Worm (Caenorhabditis elegans): ENCODE measurements around the gene ech-8.
A peak's percentile ranks its signal among the peaks of the same experiment; 100 is the strongest.

The ech-8 gene

DNA sequence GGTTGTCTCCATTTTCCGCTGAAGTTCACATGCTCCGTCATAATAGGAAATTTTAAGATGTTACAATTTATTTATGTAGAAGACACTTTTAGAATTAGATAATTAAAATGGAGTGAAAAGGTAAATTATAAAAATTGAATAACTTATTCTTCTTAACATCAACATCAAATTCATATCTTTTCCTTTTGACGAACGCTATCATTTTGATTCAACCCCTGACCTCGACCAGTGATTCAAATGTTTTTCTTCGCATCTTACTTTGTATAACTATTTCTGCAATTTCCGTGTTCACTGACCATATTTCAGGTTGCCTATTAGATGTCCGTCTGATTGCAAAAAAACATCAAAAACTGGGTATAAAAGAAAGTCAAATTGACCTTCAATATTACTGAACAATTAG, 38.0 kb upstream of the ech-8 start, which contains the start of gene Y43C5A.7:
Gene Y43C5A.7, plus strand, starts transcription at position 301 of the 400 bp plus-strand sequence.
- TF ChIP-seq ceh-28 (tag; optimal IDR thresholded peaks at IDR 0.05) (no peak), fos-1 (tag; optimal IDR thresholded peaks at IDR 0.05) (no peak), mxl-3 (GFP tag; optimal IDR thresholded peaks at IDR 0.05) (no peak), nhr-237 (tag; optimal IDR thresholded peaks at IDR 0.05) (no peak), madf-9 (GFP tag; conservative IDR thresholded peaks at IDR 0.05) (no peak)

DNA sequence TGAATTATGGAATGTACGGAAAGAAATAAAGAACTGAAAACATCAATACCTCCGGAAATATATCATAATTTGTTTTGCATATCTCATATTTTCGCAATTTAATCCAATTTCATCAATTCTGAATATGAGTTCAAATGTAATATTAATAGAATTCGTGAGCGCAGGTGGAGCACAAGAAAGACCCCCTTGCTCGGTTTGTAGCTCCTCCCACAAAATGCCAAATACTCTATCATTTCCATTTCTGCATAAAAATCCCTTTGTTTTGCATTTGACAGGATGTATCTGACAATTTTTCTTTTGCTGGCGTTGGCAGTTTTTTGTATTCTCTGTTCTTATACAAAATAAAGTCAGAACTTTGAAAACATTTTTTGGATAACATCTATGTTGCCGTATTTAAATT, 36.1 kb upstream of the ech-8 start:
- no peak for TF ChIP-seq zag-1 (tag; optimal IDR thresholded peaks at IDR 0.05)
- no peak for TF ChIP-seq lin-39 (tag; optimal IDR thresholded peaks at IDR 0.05)
- TF ChIP-seq aha-1 (tag) = peak; percentile 95

DNA sequence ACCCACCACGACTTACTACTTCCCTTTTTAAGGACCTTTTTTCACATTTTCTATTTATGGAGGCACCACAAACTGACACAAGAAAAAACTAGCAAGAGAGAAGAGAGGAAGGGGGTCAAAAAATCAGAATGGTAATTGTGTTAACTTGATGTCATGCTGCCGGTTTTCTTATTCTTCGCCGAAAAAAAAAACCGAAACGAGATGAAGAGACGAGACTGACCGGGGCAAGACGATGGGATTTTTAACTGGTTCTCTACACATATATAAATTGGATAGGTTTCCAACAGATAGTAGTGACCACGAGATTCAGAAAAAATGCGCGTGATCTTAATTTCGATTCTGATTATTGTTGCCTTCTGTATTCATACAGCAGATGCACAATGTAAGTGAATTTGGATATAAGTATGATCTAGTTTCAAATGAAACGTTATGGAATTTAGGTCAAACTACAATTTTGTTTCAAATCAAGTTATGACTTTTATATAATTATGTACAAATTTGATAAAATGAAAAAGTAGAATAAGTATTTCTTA, 34.9 kb upstream of the ech-8 start, which contains the start of gene Y43C5A.3:
Gene Y43C5A.3, plus strand, starts transcription at position 256 of the 533 bp plus-strand sequence.
- TF ChIP-seq F10B5.3 (tag; optimal IDR thresholded peaks at IDR 0.05) = no peak
- no peak for TF ChIP-seq ztf-7 (tag; optimal IDR thresholded peaks at IDR 0.05)
- TF ChIP-seq nhr-25 (tag; optimal IDR thresholded peaks at IDR 0.05; ENCODE audit: borderline replicate concordance, insufficient read depth) = no peak
- peak in 1 of 2 experiments; percentile 20 for TF ChIP-seq mdl-1 (tag; optimal IDR thresholded peaks at IDR 0.05)
- no peak for TF ChIP-seq mxl-3 (GFP tag; optimal IDR thresholded peaks at IDR 0.05)
- TF ChIP-seq fkh-10 (GFP tag; optimal IDR thresholded peaks at IDR 0.05) = no peak
- TF ChIP-seq ama-1 (optimal IDR thresholded peaks at IDR 0.05) = no peak
- no peak for TF ChIP-seq dve-1 (tag; optimal IDR thresholded peaks at IDR 0.05; ENCODE audit: insufficient read depth)
- peak; percentile 43 for TF ChIP-seq nhr-28 (tag; optimal IDR thresholded peaks at IDR 0.05)

DNA sequence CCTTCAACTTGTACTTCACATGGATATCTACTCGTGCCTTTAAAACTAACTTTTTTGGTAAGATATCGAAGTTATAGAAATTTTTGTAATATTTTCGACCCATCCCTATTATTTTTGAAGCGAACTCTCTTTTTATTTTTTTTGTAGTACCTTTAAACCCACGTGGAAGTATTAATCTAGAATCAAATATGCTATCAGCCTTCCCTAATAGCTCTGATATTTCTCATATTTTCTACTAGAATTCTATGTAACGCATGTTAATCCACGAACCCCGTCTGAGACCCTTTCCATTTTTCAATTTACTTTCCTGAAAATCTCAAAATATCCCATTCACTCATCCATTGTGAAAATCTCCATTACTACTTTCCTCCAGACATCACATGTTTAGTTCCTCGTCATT, 34.4 kb upstream of the ech-8 start:
- TF ChIP-seq unc-62 (GFP tag; optimal IDR thresholded peaks at IDR 0.05 in 1 of 2) (peak in 1 of 2 experiments; percentile 71), unc-62 (tag; optimal IDR thresholded peaks at IDR 0.05) (no peak), ama-1 (optimal IDR thresholded peaks at IDR 0.05) (no peak), aha-1 (tag) (peak; percentile 95)

DNA sequence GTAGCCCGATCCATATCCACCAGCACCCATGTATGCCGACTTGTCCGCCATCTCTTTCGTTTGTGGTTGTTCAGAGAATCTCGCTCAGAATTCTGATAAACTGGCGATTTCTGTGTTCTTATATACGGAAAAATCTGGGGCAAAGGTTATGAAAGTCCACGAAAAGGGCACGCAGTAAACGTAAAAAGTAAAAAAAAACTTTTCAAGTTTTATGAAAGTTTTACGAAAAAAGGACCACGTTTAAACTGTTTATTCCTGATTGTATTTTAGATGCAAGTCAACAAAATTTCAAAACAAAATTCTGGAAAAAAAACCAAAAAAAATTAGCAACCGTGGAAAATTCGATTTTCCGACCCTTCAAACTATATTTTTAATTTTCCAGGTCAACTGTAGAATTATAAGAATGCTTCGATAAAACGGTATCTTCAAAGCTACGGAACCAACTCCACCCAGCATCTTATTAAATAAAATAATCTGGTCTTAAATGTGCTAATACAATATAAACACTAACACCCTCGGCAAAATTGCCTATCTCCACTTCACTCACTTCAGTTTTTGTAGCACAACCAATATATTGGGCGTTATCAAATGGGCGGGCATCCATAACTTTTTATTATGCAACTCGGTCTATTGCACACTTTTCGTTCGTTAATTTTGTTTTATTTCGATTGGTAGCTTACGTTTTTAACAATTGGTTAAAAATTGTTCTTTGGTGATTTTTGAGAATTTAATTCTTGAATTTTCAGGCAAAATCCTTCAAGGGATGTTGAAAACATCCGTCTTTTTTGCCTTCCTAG, 30.4 kb upstream of the ech-8 start, which contains the start of the genes nspd-7 and Y43C5A.2:
Gene nspd-7, minus strand, starts transcription at position 51 of the 797 bp plus-strand sequence.
Gene Y43C5A.2, plus strand, starts transcription at position 747 of the 797 bp plus-strand sequence.
- TF ChIP-seq hmg-1.1 (GFP tag; IDR thresholded peaks at IDR 0.05) (no peak), Y75B8A.6 (GFP tag; IDR thresholded peaks at IDR 0.05) (no peak), hif-1 (tag; optimal IDR thresholded peaks at IDR 0.05) (no peak), sdz-12 (GFP tag; optimal IDR thresholded peaks at IDR 0.05) (no peak), nhr-25 (tag; optimal IDR thresholded peaks at IDR 0.05; ENCODE audit: borderline replicate concordance, insufficient read depth) (no peak), nhr-28 (tag; optimal IDR thresholded peaks at IDR 0.05) (peak; percentile 58), F37D6.2 (tag; optimal IDR thresholded peaks at IDR 0.05) (no peak), nhr-77 (tag; optimal IDR thresholded peaks at IDR 0.05) (no peak), set-16 (GFP tag; IDR thresholded peaks at IDR 0.05) (no peak), mxl-2 (GFP tag; conservative IDR thresholded peaks at IDR 0.05) (no peak), dmd-6 (GFP tag; IDR thresholded peaks at IDR 0.05) (peak; percentile 8; the same call in 1 of the 2 replicates), dmd-8 (GFP tag; IDR thresholded peaks at IDR 0.05) (no peak), T20F7.1 (GFP tag; optimal IDR thresholded peaks at IDR 0.05) (no peak), lin-13 (GFP tag; optimal IDR thresholded peaks at IDR 0.05) (no peak), zfp-3 (GFP tag; conservative IDR thresholded peaks at IDR 0.05) (no peak), nhr-237 (tag; optimal IDR thresholded peaks at IDR 0.05) (no peak), ZK546.5 (tag; optimal IDR thresholded peaks at IDR 0.05) (no peak), nhr-111 (GFP tag; optimal IDR thresholded peaks at IDR 0.05) (no peak), lin-38 (GFP tag; IDR thresholded peaks at IDR 0.05) (no peak), unc-62 (GFP tag; optimal IDR thresholded peaks at IDR 0.05 in 1 of 2) (peak in 1 of 2 experiments; percentile 51), unc-62 (tag; optimal IDR thresholded peaks at IDR 0.05) (no peak), pqm-1 (tag; optimal IDR thresholded peaks at IDR 0.05) (peak; percentile 6), mdt-29 (GFP tag; IDR thresholded peaks at IDR 0.05) (no peak), php-3 (GFP tag; IDR thresholded peaks at IDR 0.05) (0 out of 2 replicates have a peak, but pooled peaks have one; percentile 13)
